Worm (Caenorhabditis elegans) whole organism, L4 larva: ENCODE measurements around the gene C55C3.73.

Experiments used
- lin-13 ChIP-seq: fragments of 150-350 bp; optimal IDR thresholded peaks from 2 replicates; lab custom pipeline; 2014; ENCODE audit warnings: missing biosample characterization, missing genetic modification reagents, missing genetic modification characterization
- pqm-1 ChIP-seq: sonication (generic microtip); optimal IDR thresholded peaks from 2 replicates; lab custom pipeline; 2017; ENCODE audit warnings: missing biosample characterization, missing genetic modification characterization

ce11 chrIV:5731597-5731996 lies 28.3 kb upstream of the C55C3.73 start, which contains the start of gene H35B03.2:
- TF ChIP-seq lin-13 (no peak), pqm-1 (tag; lab: Kevin White, UChicago) (no peak)
